Worm (Caenorhabditis elegans) whole organism, early embryonic: ENCODE results near the gene lgc-45.

Experiments
- B0310.2 ChIP-seq: sonication (generic microtip); optimal IDR thresholded peaks from 2 replicates; lab custom pipeline; 2016; ENCODE audit warnings: mild to moderate bottlenecking, missing genetic modification characterization, missing compliant biosample characterization
- F13C5.2 ChIP-seq: sonication (generic microtip); optimal IDR thresholded peaks from 2 replicates; lab custom pipeline; 2017; ENCODE audit warnings: mild to moderate bottlenecking, missing genetic modification characterization, inconsistent platforms, missing compliant biosample characterization
- ama-1 ChIP-seq: fragments of 150-350 bp; optimal IDR thresholded peaks from 2 replicates; lab custom pipeline; 2014
- ets-7 ChIP-seq: sonication (generic microtip); optimal IDR thresholded peaks from 2 replicates; lab custom pipeline; 2016; ENCODE audit warnings: missing genotype, missing genetic modification characterization, missing compliant biosample characterization
- flt-1 ChIP-seq: fragments of 200-800 bp; sonication (Bioruptor generic); IDR thresholded peaks from 2 replicates; pipeline ENCODE4 v1.3.6; 2022; ENCODE audit warnings: missing genetic modification characterization, missing compliant biosample characterization
- hnd-1 ChIP-seq: sonication (generic microtip); optimal IDR thresholded peaks from 2 replicates; lab custom pipeline; 2016; ENCODE audit warnings: missing genetic modification characterization, missing compliant biosample characterization
- scrt-1 ChIP-seq: fragments of 200-800 bp; sonication (Bioruptor generic); IDR thresholded peaks from 2 replicates; pipeline ENCODE4 v1.3.6; 2022; ENCODE audit warnings: missing genetic modification characterization, missing compliant biosample characterization
- sea-1 ChIP-seq: fragments of 200-800 bp; sonication (Bioruptor generic); conservative IDR thresholded peaks from 2 replicates; pipeline ENCODE4 v1.3.6; 2022; ENCODE audit warnings: missing genetic modification characterization, missing compliant biosample characterization
- tbx-11 ChIP-seq: fragments of 200-800 bp; sonication (Bioruptor generic); IDR thresholded peaks from 2 replicates; pipeline ENCODE4 v1.3.6; 2022; ENCODE audit warnings: missing genetic modification characterization, missing compliant biosample characterization
- tbx-37 ChIP-seq: fragments of 200-800 bp; sonication (Bioruptor generic); conservative IDR thresholded peaks from 2 replicates; pipeline ENCODE4 v1.3.6; 2022; ENCODE audit warnings: missing genetic modification reagents, missing genetic modification characterization, missing compliant biosample characterization
- tra-4 ChIP-seq: sonication (generic microtip); optimal IDR thresholded peaks from 2 replicates; lab custom pipeline; 2017; ENCODE audit warnings: missing genetic modification characterization, missing compliant biosample characterization

DNA sequence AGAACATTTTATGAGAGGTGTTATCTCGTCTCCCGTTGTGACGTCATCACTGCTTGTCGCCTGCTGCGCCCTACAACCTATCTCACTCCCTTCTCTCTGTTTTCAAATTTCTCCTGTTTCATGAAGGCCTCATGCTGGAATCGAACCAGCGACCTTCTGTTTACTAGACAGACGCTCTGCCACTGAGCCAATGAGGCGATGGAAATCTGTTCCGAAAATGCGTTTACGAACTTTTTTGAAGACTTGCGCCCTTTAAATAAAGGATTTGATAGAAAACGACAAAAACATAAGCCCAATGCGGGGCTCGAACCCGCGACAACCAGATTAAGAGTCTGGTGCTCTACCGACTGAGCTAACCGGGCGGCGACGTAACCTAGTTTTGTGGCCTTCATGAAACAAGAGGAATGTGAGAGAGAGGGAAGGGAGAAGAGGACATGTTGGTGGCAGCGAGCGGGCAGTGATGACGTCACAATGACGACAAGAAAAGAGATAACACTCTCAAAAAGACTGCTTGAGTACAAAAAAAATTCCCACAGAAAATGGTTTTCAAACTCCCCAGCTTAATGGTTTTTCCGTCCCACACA, 38.2 kb upstream of the lgc-45 start, which contains the start of gene clec-126:
- TF ChIP-seq tbx-37 (peak; percentile 85), ama-1 (lab: Kevin White, UChicago) (no peak), tbx-11 (GFP tag; lab: Robert Waterston, UW) (peak; percentile 78; the same call in 1 of the 2 replicates), flt-1 (GFP tag; lab: Robert Waterston, UW) (peak; percentile 87), sea-1 (peak; percentile 86), hnd-1 (peak; percentile 62), tra-4 (peak; percentile 70), ets-7 (tag; lab: Kevin White, UChicago) (peak; percentile 76), F13C5.2 (tag; lab: Kevin White, UChicago) (peak; percentile 81), B0310.2 (tag; lab: Kevin White, UChicago) (peak; percentile 74), scrt-1 (GFP tag; lab: Robert Waterston, UW) (peak; percentile 89)
